Worm (Caenorhabditis elegans) whole organism, L1 larva: ENCODE results near the gene cnt-1.
A peak's percentile ranks its signal among the peaks of the same experiment; 100 is the strongest.

Experiments
- C16A3.4 ChIP-seq: fragments of 150-350 bp; optimal IDR thresholded peaks from 2 replicates; lab custom pipeline; 2014; ENCODE audit warnings: missing biosample characterization, missing genetic modification characterization
- C34B4.2 ChIP-seq: sonication (generic microtip); optimal IDR thresholded peaks from 2 replicates; lab custom pipeline; 2017; ENCODE audit warnings: mild to moderate bottlenecking, missing genetic modification characterization, missing compliant biosample characterization
- F16B12.6 ChIP-seq: fragments of 150-350 bp; optimal IDR thresholded peaks from 2 replicates; lab custom pipeline; 2014; ENCODE audit warnings: missing biosample characterization, missing genetic modification characterization
- Y116A8C.19 ChIP-seq: sonication (generic microtip); optimal IDR thresholded peaks from 2 replicates; lab custom pipeline; 2016; ENCODE audit warnings: missing compliant biosample characterization, missing genetic modification characterization, borderline replicate concordance
- aha-1 ChIP-seq: fragments of 150-350 bp; optimal IDR thresholded peaks from 2 replicates; lab custom pipeline; 2014; ENCODE audit warnings: missing biosample characterization, missing genetic modification characterization
- alr-1 ChIP-seq: fragments of 200-800 bp; sonication (Bioruptor generic); optimal IDR thresholded peaks from 2 replicates; lab custom pipeline; 2018; ENCODE audit warnings: borderline replicate concordance, mild to moderate bottlenecking, missing genetic modification characterization, missing compliant biosample characterization
- aly-2 ChIP-seq: fragments of 150-350 bp; optimal IDR thresholded peaks from 2 replicates; lab custom pipeline; 2014; ENCODE audit warnings: missing biosample characterization, missing genetic modification characterization
- blmp-1 ChIP-seq: fragments of 150-350 bp; optimal IDR thresholded peaks from 2 replicates; lab custom pipeline; 2014; ENCODE audit warnings: missing biosample characterization, missing genetic modification characterization
- ceh-63 ChIP-seq: fragments of 200-800 bp; sonication (Bioruptor generic); optimal IDR thresholded peaks from 2 replicates; lab custom pipeline; 2018; ENCODE audit warnings: mild to moderate bottlenecking, missing genetic modification characterization, missing compliant biosample characterization
- ceh-82 ChIP-seq, 3 experiments: fragments of 150-350 bp in 1 of 3; sonication (generic microtip) in 2 of 3; optimal IDR thresholded peaks; 2 replicates each; lab custom pipeline; 2014 to 2017; ENCODE audit warnings: missing biosample characterization in 3 of 3, missing genetic modification characterization in 3 of 3
- ceh-90 ChIP-seq: sonication (generic microtip); optimal IDR thresholded peaks from 2 replicates; lab custom pipeline; 2016; ENCODE audit warnings: missing genetic modification characterization, missing compliant biosample characterization
- ces-1 ChIP-seq: fragments of 150-350 bp; optimal IDR thresholded peaks from 2 replicates; lab custom pipeline; 2014; ENCODE audit warnings: missing biosample characterization, missing genetic modification reagents, missing genetic modification characterization
- dpl-1 ChIP-seq, 3 experiments: fragments of 150-350 bp in 2 of 3; sonication (generic microtip) in 1 of 3; optimal IDR thresholded peaks; 2 replicates each; lab custom pipeline; 2014 to 2017; ENCODE audit warnings: missing biosample characterization in 3 of 3, missing genetic modification characterization in 3 of 3, missing genetic modification reagents in 3 of 3
- dsc-1 ChIP-seq: sonication (generic microtip); optimal IDR thresholded peaks from 2 replicates; lab custom pipeline; 2016; ENCODE audit warnings: mild to moderate bottlenecking, missing genetic modification characterization, missing compliant biosample characterization
- efl-1 ChIP-seq, 4 experiments: fragments of 150-350 bp; optimal IDR thresholded peaks in 3 of 4; peaks in 1 of 4; 1 replicate in 1 of 4; 2 replicates in 3 of 4; lab custom pipeline; 2014; ENCODE audit warnings: missing biosample characterization in 2 of 4, missing genetic modification characterization in 2 of 4, missing genetic modification reagents in 2 of 4
- efl-3 ChIP-seq: fragments of 200-800 bp; sonication (Bioruptor generic); optimal IDR thresholded peaks from 2 replicates; lab custom pipeline; 2018; ENCODE audit warnings: mild to moderate bottlenecking, missing genetic modification characterization, missing compliant biosample characterization
- egl-13 ChIP-seq: sonication (generic microtip); optimal IDR thresholded peaks from 2 replicates; lab custom pipeline; 2016; ENCODE audit warnings: missing genotype, missing genetic modification reagents, missing genetic modification characterization, missing compliant biosample characterization
- egl-27 ChIP-seq, 2 experiments: fragments of 150-350 bp in 1 of 2; sonication (generic microtip); optimal IDR thresholded peaks; 3 replicates each; lab custom pipeline; 2017 to 2018; ENCODE audit warnings: missing biosample characterization in 2 of 2, missing genetic modification characterization in 2 of 2, missing genetic modification reagents in 2 of 2
- elt-2 ChIP-seq: sonication (generic microtip); optimal IDR thresholded peaks from 2 replicates; lab custom pipeline; 2016; ENCODE audit warnings: missing genetic modification characterization, mild to moderate bottlenecking, inconsistent platforms, missing compliant biosample characterization, missing genetic modification reagents
- fkh-8 ChIP-seq: sonication (generic microtip); optimal IDR thresholded peaks from 2 replicates; lab custom pipeline; 2016; ENCODE audit warnings: mild to moderate bottlenecking, missing genetic modification characterization, missing compliant biosample characterization
- fos-1 ChIP-seq: fragments of 150-350 bp; optimal IDR thresholded peaks from 2 replicates; lab custom pipeline; 2014; ENCODE audit warnings: missing biosample characterization, missing genetic modification characterization
- hlh-4 ChIP-seq: sonication (generic microtip); optimal IDR thresholded peaks from 2 replicates; lab custom pipeline; 2016; ENCODE audit warnings: mild to moderate bottlenecking, missing genetic modification characterization, missing compliant biosample characterization
- hpl-2 ChIP-seq: fragments of 150-350 bp; optimal IDR thresholded peaks from 2 replicates; lab custom pipeline; 2014; ENCODE audit warnings: missing biosample characterization, missing genetic modification reagents, missing genetic modification characterization
- isw-1 ChIP-seq: fragments of 200-800 bp; sonication (Bioruptor generic); IDR thresholded peaks from 2 replicates; pipeline ENCODE4 v1.3.6; 2022; ENCODE audit warnings: missing genetic modification characterization, missing compliant biosample characterization
- lsy-2 ChIP-seq, 2 experiments: fragments of 150-350 bp; optimal IDR thresholded peaks; 2 replicates each; lab custom pipeline; 2014; ENCODE audit warnings: missing biosample characterization in 2 of 2, missing genetic modification characterization in 2 of 2
- mab-9 ChIP-seq: fragments of 200-800 bp; sonication (Bioruptor generic); IDR thresholded peaks from 2 replicates; pipeline ENCODE4 v1.3.6; 2022; ENCODE audit warnings: missing genetic modification reagents, missing genetic modification characterization, missing compliant biosample characterization
- mdl-1 ChIP-seq, 2 experiments: fragments of 150-350 bp; optimal IDR thresholded peaks; 2 replicates each; lab custom pipeline; 2014 to 2017; ENCODE audit warnings: missing biosample characterization in 2 of 2, missing genetic modification characterization in 2 of 2, inconsistent platforms in 1 of 2
- mep-1 ChIP-seq: fragments of 150-350 bp; optimal IDR thresholded peaks from 2 replicates; lab custom pipeline; 2014; ENCODE audit warnings: missing biosample characterization, missing genetic modification characterization
- nhr-11 ChIP-seq: fragments of 150-350 bp; optimal IDR thresholded peaks from 2 replicates; lab custom pipeline; 2014; ENCODE audit warnings: missing biosample characterization, missing genetic modification characterization
- nhr-19 ChIP-seq: fragments of 200-800 bp; sonication (Bioruptor generic); conservative IDR thresholded peaks from 2 replicates; pipeline ENCODE4 v1.3.6; 2022; ENCODE audit warnings: missing genetic modification characterization, missing compliant biosample characterization
- nhr-28 ChIP-seq: fragments of 150-350 bp; optimal IDR thresholded peaks from 2 replicates; lab custom pipeline; 2014; ENCODE audit warnings: missing biosample characterization, missing genetic modification characterization
- nhr-47 ChIP-seq: sonication (generic microtip); optimal IDR thresholded peaks from 2 replicates; lab custom pipeline; 2016; ENCODE audit warnings: mild to moderate bottlenecking, missing genetic modification characterization, moderate library complexity, missing compliant biosample characterization
- nhr-84 ChIP-seq: sonication (generic microtip); optimal IDR thresholded peaks from 2 replicates; lab custom pipeline; 2017; ENCODE audit warnings: missing biosample characterization, missing genetic modification characterization
- nhr-85 ChIP-seq: sonication (generic microtip); peaks from one replicate; lab custom pipeline; 2016; ENCODE audit warnings: missing genetic modification characterization, inconsistent platforms, missing compliant biosample characterization
- nhr-90 ChIP-seq: sonication (generic microtip); optimal IDR thresholded peaks from 2 replicates; lab custom pipeline; 2016; ENCODE audit warnings: mild to moderate bottlenecking, missing genetic modification characterization, missing compliant biosample characterization; ENCODE audit not compliant: poor library complexity
- pax-3 ChIP-seq: fragments of 200-800 bp; sonication (Bioruptor generic); optimal IDR thresholded peaks from 2 replicates; lab custom pipeline; 2018; ENCODE audit warnings: mild to moderate bottlenecking, missing genetic modification characterization, moderate library complexity, missing compliant biosample characterization
- skn-1 ChIP-seq: fragments of 150-350 bp; optimal IDR thresholded peaks from 2 replicates; lab custom pipeline; 2014; ENCODE audit warnings: missing biosample characterization, missing genetic modification characterization
- snpc-4 ChIP-seq: fragments of 150-350 bp; optimal IDR thresholded peaks from 2 replicates; lab custom pipeline; 2014; ENCODE audit warnings: missing biosample characterization, missing genetic modification characterization
- sup-37 ChIP-seq: fragments of 200-800 bp; sonication (Bioruptor generic); optimal IDR thresholded peaks from 2 replicates; lab custom pipeline; 2018; ENCODE audit warnings: mild to moderate bottlenecking, missing genetic modification characterization, missing compliant biosample characterization
- swsn-7 ChIP-seq: sonication (generic microtip); optimal IDR thresholded peaks from 2 replicates; lab custom pipeline; 2016; ENCODE audit warnings: missing genetic modification characterization, missing compliant biosample characterization
- tlp-1 ChIP-seq: fragments of 150-350 bp; optimal IDR thresholded peaks from 2 replicates; lab custom pipeline; 2014; ENCODE audit warnings: missing biosample characterization, missing genetic modification characterization
- unc-130 ChIP-seq: fragments of 150-350 bp; optimal IDR thresholded peaks from 2 replicates; lab custom pipeline; 2017; ENCODE audit warnings: missing biosample characterization, missing genetic modification characterization, inconsistent platforms
- unc-30 ChIP-seq: sonication (generic microtip); optimal IDR thresholded peaks from 2 replicates; lab custom pipeline; 2017; ENCODE audit warnings: missing biosample characterization, missing genetic modification characterization
- unc-62 ChIP-seq: fragments of 150-350 bp; optimal IDR thresholded peaks from 2 replicates; lab custom pipeline; 2014; ENCODE audit warnings: missing biosample characterization, missing genetic modification reagents, missing genetic modification characterization
- unc-98 ChIP-seq: fragments of 200-800 bp; sonication (Bioruptor generic); IDR thresholded peaks from 2 replicates; pipeline ENCODE4 v1.3.6; 2022; ENCODE audit warnings: missing genetic modification characterization, missing compliant biosample characterization
- zip-4 ChIP-seq: fragments of 200-800 bp; sonication (Bioruptor generic); optimal IDR thresholded peaks from 2 replicates; lab custom pipeline; 2018; ENCODE audit warnings: mild to moderate bottlenecking, missing genetic modification characterization, moderate library complexity, missing compliant biosample characterization
- ztf-4 ChIP-seq: fragments of 150-350 bp; optimal IDR thresholded peaks from 2 replicates; lab custom pipeline; 2014; ENCODE audit warnings: missing biosample characterization, missing genetic modification characterization

The cnt-1 gene

ce11 chrII:12040167-12040566 is 48.5 kb downstream of the cnt-1 start (continued):
- TF ChIP-seq ceh-82 (tag; optimal IDR thresholded peaks at IDR 0.05; lab: Kevin White, UChicago) (peak in 1 of 3 experiments; percentile 54), dpl-1 (GFP tag; optimal IDR thresholded peaks at IDR 0.05; lab: Kevin White, UChicago) (peak in 2 of 3 experiments; percentile 21 to 27), aha-1 (tag; lab: Kevin White, UChicago) (peak; percentile 80), sup-37 (GFP tag; lab: Kevin White, UChicago) (no peak), dsc-1 (tag; lab: Kevin White, UChicago) (peak; percentile 14), hpl-2 (GFP tag; lab: Kevin White, UChicago) (no peak), zip-4 (no peak), nhr-47 (peak; percentile 61), C16A3.4 (tag; lab: Kevin White, UChicago) (peak; percentile 27), swsn-7 (tag; lab: Kevin White, UChicago) (peak; percentile 48), nhr-90 (tag; lab: Kevin White, UChicago) (peak; percentile 54), elt-2 (tag; lab: Kevin White, UChicago) (peak; percentile 51), snpc-4 (peak; percentile 1), unc-62 (GFP tag; lab: Kevin White, UChicago) (no peak), blmp-1 (peak; percentile 83), ceh-63 (GFP tag; lab: Kevin White, UChicago) (no peak), unc-130 (peak; percentile 28), C34B4.2 (tag; lab: Kevin White, UChicago) (no peak), skn-1 (tag; lab: Kevin White, UChicago) (peak; percentile 26), nhr-28 (tag; lab: Kevin White, UChicago) (no peak), lsy-2 (tag; optimal IDR thresholded peaks at IDR 0.05; lab: Kevin White, UChicago) (peak; percentile 37 to 52), ztf-4 (tag; lab: Kevin White, UChicago) (no peak), hlh-4 (no peak), mep-1 (peak; percentile 71), egl-13 (tag; lab: Kevin White, UChicago) (no peak)

DNA sequence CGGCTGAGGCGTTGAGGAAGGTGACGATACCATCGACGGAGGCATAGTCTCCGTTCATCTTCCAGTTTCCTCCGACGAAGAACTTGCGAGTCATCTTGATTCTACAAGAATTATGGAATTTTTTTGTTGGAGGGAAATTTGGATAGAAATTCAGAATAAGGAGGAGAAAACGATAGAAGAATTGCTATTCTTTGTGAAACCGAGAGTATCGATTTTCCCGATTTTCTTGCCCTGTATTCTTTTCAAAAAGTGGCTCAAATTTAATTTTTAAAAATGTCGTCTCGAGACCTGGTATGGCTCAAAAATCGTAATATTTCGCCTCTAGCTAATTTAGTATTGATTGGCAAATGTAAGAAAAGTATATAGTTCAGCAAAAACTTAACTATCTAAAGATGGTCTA is 49.6 kb downstream of the cnt-1 start, which contains the start of gene tpi-1:
tpi-1 (minus strand) TSS at position 101 of the 400 bp plus-strand sequence.
- TF ChIP-seq nhr-11 (tag; lab: Kevin White, UChicago) (no peak), ceh-90 (no peak), ceh-63 (GFP tag; lab: Kevin White, UChicago) (no peak), efl-3 (GFP tag; lab: Kevin White, UChicago) (no peak), C16A3.4 (tag; lab: Kevin White, UChicago) (no peak), snpc-4 (no peak), nhr-85 (tag; lab: Kevin White, UChicago) (peak; percentile 62)

DNA sequence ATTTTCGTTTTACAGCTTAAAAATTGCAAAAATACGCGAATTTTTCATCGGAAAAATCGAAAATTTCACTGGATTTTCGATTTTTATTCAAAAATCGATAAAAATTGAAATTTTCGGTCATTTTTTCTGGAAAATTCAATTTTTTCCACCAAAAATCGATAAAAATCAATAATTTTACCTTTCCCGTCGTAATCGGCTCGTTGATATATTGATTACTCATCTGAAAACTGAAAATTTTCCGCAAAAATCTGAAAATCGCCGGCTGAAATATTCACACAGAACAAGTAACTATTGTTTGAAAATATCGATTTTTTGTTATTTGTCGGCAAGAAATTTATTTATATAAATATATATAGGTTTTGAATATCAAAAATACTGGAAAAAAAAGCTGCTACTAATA is 52.2 kb downstream of the cnt-1 start, which contains the start of gene cyn-16:
cyn-16 (minus strand) TSS at position 227 of the 400 bp plus-strand sequence.
- TF ChIP-seq unc-98 (GFP tag; lab: Robert Waterston, UW) (no peak), efl-1 (optimal IDR thresholded peaks at IDR 0.05; lab: Kevin White, UChicago) (no peak), efl-1 (GFP tag; optimal IDR thresholded peaks at IDR 0.05 in 1 of 2; lab: Kevin White, UChicago) (peak in 1 of 2 experiments; percentile 49)

ce11 chrII:12036075-12036474 is 52.6 kb downstream of the cnt-1 start:
- TF ChIP-seq dsc-1 (tag; lab: Kevin White, UChicago) (no peak), fos-1 (tag; lab: Kevin White, UChicago) (no peak), Y116A8C.19 (tag; lab: Kevin White, UChicago) (no peak), mab-9 (GFP tag; lab: Robert Waterston, UW) (no peak), fkh-8 (no peak), alr-1 (tag; lab: Kevin White, UChicago) (no peak), isw-1 (GFP tag; lab: Robert Waterston, UW) (no peak), unc-30 (tag; lab: Kevin White, UChicago) (no peak), egl-27 (tag; optimal IDR thresholded peaks at IDR 0.05; lab: Kevin White, UChicago) (no peak), skn-1 (tag; lab: Kevin White, UChicago) (no peak), nhr-84 (tag; lab: Kevin White, UChicago) (no peak), ceh-90 (no peak), F16B12.6 (tag; lab: Kevin White, UChicago) (no peak), pax-3 (tag; lab: Kevin White, UChicago) (no peak), tlp-1 (tag; lab: Kevin White, UChicago) (no peak), aly-2 (tag; lab: Kevin White, UChicago) (no peak), mdl-1 (tag; optimal IDR thresholded peaks at IDR 0.05; lab: Kevin White, UChicago) (no peak), ces-1 (no peak), nhr-19 (no peak)
